Fruit fly (Drosophila melanogaster): ENCODE data around the gene eIF4E4.

dm6 chr3L:6703368-6703807 is 37.9 kb upstream of the eIF4E4 start, which contains the start of gene SP1173:
- no peak for TF ChIP-seq h (optimal IDR thresholded peaks at IDR 0.05)
- TF ChIP-seq Myc (optimal IDR thresholded peaks at IDR 0.05): no peak
- TF ChIP-seq ttk (optimal IDR thresholded peaks at IDR 0.05): no peak
- no peak for TF ChIP-seq Sin3A (optimal IDR thresholded peaks at IDR 0.05)
